Fruit fly (Drosophila melanogaster) whole organism, embryonic: Measurements from ENCODE around the gene Drsl4.

Source experiments
- Blimp-1 ChIP-seq: fragments of 200-800 bp; sonication (Bioruptor generic); optimal IDR thresholded peaks from 3 replicates; lab custom pipeline; 2018; ENCODE audit warnings: missing biosample characterization, missing genetic modification characterization, mild to moderate bottlenecking, moderate library complexity, missing genetic modification reagents
- CG1024 ChIP-seq: fragments of 200-800 bp; sonication (Bioruptor generic); IDR thresholded peaks from 2 replicates; pipeline ENCODE4 v1.3.6; 2022; ENCODE audit warnings: missing biosample characterization, missing genetic modification characterization
- CG10654 ChIP-seq: fragments of 200-800 bp; sonication (Bioruptor generic); optimal IDR thresholded peaks from 2 replicates; lab custom pipeline; 2016; ENCODE audit warnings: missing biosample characterization, missing genetic modification characterization
- CG11247 ChIP-seq: fragments of 200-800 bp; sonication (Bioruptor generic); IDR thresholded peaks from 2 replicates; pipeline ENCODE4 v1.3.6; 2022; ENCODE audit warnings: missing biosample characterization, missing genetic modification characterization
- CG12391 ChIP-seq: fragments of 200-800 bp; sonication (Bioruptor generic); optimal IDR thresholded peaks from 3 replicates; lab custom pipeline; 2018; ENCODE audit warnings: missing biosample characterization, mild to moderate bottlenecking, missing genetic modification characterization, moderate library complexity
- CG13424 ChIP-seq: fragments of 200-800 bp; sonication (Bioruptor generic); optimal IDR thresholded peaks from 2 replicates; lab custom pipeline; 2019; ENCODE audit warnings: missing biosample characterization, mild to moderate bottlenecking, missing genetic modification characterization, moderate library complexity
- CG15269 ChIP-seq: fragments of 200-800 bp; sonication (Bioruptor generic); optimal IDR thresholded peaks from 2 replicates; lab custom pipeline; 2018; ENCODE audit warnings: missing biosample characterization, mild to moderate bottlenecking, missing genetic modification characterization, moderate library complexity
- CG18476 ChIP-seq: fragments of 200-800 bp; sonication (Bioruptor generic); optimal IDR thresholded peaks from 2 replicates; lab custom pipeline; 2016; ENCODE audit warnings: missing biosample characterization, mild to moderate bottlenecking, missing genetic modification characterization
- CG18619 ChIP-seq: fragments of 200-800 bp; sonication (Bioruptor generic); optimal IDR thresholded peaks from 3 replicates; lab custom pipeline; 2017; ENCODE audit warnings: missing biosample characterization, mild to moderate bottlenecking, missing genetic modification characterization
- CG30403 ChIP-seq: fragments of 200-800 bp; sonication (Bioruptor generic); optimal IDR thresholded peaks from 3 replicates; lab custom pipeline; 2016; ENCODE audit warnings: missing biosample characterization, missing genetic modification characterization
- CG3163 ChIP-seq: fragments of 200-800 bp; sonication (Bioruptor generic); optimal IDR thresholded peaks from 3 replicates; lab custom pipeline; 2016; ENCODE audit warnings: missing biosample characterization, missing genetic modification characterization
- CG32532 ChIP-seq: fragments of 200-800 bp; sonication (Bioruptor generic); IDR thresholded peaks from 2 replicates; pipeline ENCODE4 v1.3.6; 2022; ENCODE audit warnings: missing biosample characterization, missing genetic modification characterization
- CG4730 ChIP-seq: fragments of 200-800 bp; sonication (Bioruptor generic); IDR thresholded peaks from 2 replicates; pipeline ENCODE4 v1.3.6; 2022; ENCODE audit warnings: missing biosample characterization, missing genetic modification characterization
- CG5245 ChIP-seq: fragments of 200-800 bp; sonication (Bioruptor generic); optimal IDR thresholded peaks from 3 replicates; lab custom pipeline; 2016; ENCODE audit warnings: missing biosample characterization, missing genetic modification characterization
- CG7928 ChIP-seq: fragments of 200-800 bp; sonication (Bioruptor generic); optimal IDR thresholded peaks from 2 replicates; lab custom pipeline; 2017; ENCODE audit warnings: missing biosample characterization, mild to moderate bottlenecking, missing genetic modification characterization
- CoRest ChIP-seq: fragments of 200-800 bp; sonication (Bioruptor generic); optimal IDR thresholded peaks from 3 replicates; lab custom pipeline; 2018; ENCODE audit warnings: missing biosample characterization, mild to moderate bottlenecking, missing genetic modification characterization, moderate library complexity
- Doc3 ChIP-seq: fragments of 200-800 bp; sonication (Bioruptor generic); IDR thresholded peaks from 3 replicates; pipeline ENCODE4 v1.3.6; 2022; ENCODE audit warnings: missing biosample characterization, missing genetic modification characterization; ENCODE audit not compliant: partially characterized antibody
- Drgx ChIP-seq: fragments of 200-800 bp; sonication (Bioruptor generic); IDR thresholded peaks from 2 replicates; pipeline ENCODE4 v1.3.6; 2022; ENCODE audit warnings: missing biosample characterization, missing genetic modification characterization
- Ets65A ChIP-seq: fragments of 200-800 bp; sonication (Bioruptor generic); peaks from one replicate; lab custom pipeline; 2016; ENCODE audit warnings: missing biosample characterization, missing genetic modification characterization
- Hey ChIP-seq: fragments of 200-800 bp; sonication (Bioruptor generic); optimal IDR thresholded peaks from 3 replicates; lab custom pipeline; 2018; ENCODE audit warnings: missing biosample characterization, mild to moderate bottlenecking, missing genetic modification characterization
- Hr51 ChIP-seq, 2 experiments: fragments of 200-800 bp; sonication (Bioruptor generic); optimal IDR thresholded peaks; 2 replicates in 1 of 2; 3 replicates in 1 of 2; lab custom pipeline; 2016 to 2018; ENCODE audit warnings: missing biosample characterization in 2 of 2, missing genetic modification characterization in 2 of 2, mild to moderate bottlenecking in 1 of 2, moderate library complexity in 1 of 2
- MESR4 ChIP-seq: fragments of 200-800 bp; sonication (Bioruptor generic); optimal IDR thresholded peaks from 2 replicates; lab custom pipeline; 2018; ENCODE audit warnings: missing biosample characterization, mild to moderate bottlenecking, missing genetic modification characterization, moderate library complexity
- Oaz ChIP-seq: fragments of 200-800 bp; sonication (Bioruptor generic); IDR thresholded peaks from 2 replicates; pipeline ENCODE4 v1.3.6; 2022; ENCODE audit warnings: missing biosample characterization, missing genetic modification characterization
- Oli ChIP-seq: fragments of 200-800 bp; sonication (Bioruptor generic); optimal IDR thresholded peaks from 2 replicates; lab custom pipeline; 2018; ENCODE audit warnings: missing biosample characterization, mild to moderate bottlenecking, missing genetic modification characterization, moderate library complexity
- Sox102F ChIP-seq: fragments of 200-800 bp; sonication (Bioruptor generic); optimal IDR thresholded peaks from 2 replicates; lab custom pipeline; 2018; ENCODE audit warnings: missing biosample characterization, mild to moderate bottlenecking, missing genetic modification characterization, moderate library complexity
- Trl ChIP-seq, 3 experiments: fragments of >200 bp in 2 of 3; fragments of 200-800 bp in 1 of 3; sonication (Bioruptor generic) in 1 of 3; optimal IDR thresholded peaks; 2 replicates in 1 of 3; 3 replicates in 2 of 3; lab custom pipeline; 2016 to 2017; ENCODE audit warnings: missing biosample characterization in 1 of 3, missing genetic modification characterization in 1 of 3
- cas ChIP-seq: fragments of 200-800 bp; sonication (Bioruptor generic); IDR thresholded peaks from 2 replicates; pipeline ENCODE4 v1.3.6; 2022; ENCODE audit warnings: missing biosample characterization, missing genetic modification characterization
- dmrt99B ChIP-seq: fragments of 200-800 bp; sonication (Bioruptor generic); optimal IDR thresholded peaks from 2 replicates; lab custom pipeline; 2018; ENCODE audit warnings: missing biosample characterization, mild to moderate bottlenecking, missing genetic modification characterization, moderate library complexity
- eve ChIP-seq, 2 experiments: fragments of >200 bp; optimal IDR thresholded peaks; 2 replicates each; lab custom pipeline; 2017; ENCODE audit warnings: missing biosample characterization in 2 of 2, missing genetic modification characterization in 2 of 2
- gem ChIP-seq: fragments of 200-800 bp; sonication (Bioruptor generic); optimal IDR thresholded peaks from 2 replicates; lab custom pipeline; 2019; ENCODE audit warnings: missing biosample characterization, mild to moderate bottlenecking, missing genetic modification characterization, moderate library complexity
- h ChIP-seq: fragments of >200 bp; optimal IDR thresholded peaks from 2 replicates; lab custom pipeline; 2017
- kni ChIP-seq: fragments of 200-800 bp; sonication (Bioruptor generic); optimal IDR thresholded peaks from 3 replicates; lab custom pipeline; 2017; ENCODE audit warnings: mild to moderate bottlenecking, missing biosample characterization, missing genetic modification reagents, missing genetic modification characterization
- maf-S ChIP-seq: fragments of 200-800 bp; sonication (Bioruptor generic); optimal IDR thresholded peaks from 2 replicates; lab custom pipeline; 2016; ENCODE audit warnings: missing biosample characterization, missing genetic modification characterization
- nerfin-1 ChIP-seq: fragments of 200-800 bp; sonication (Bioruptor generic); optimal IDR thresholded peaks from 3 replicates; lab custom pipeline; 2019; ENCODE audit warnings: missing biosample characterization, mild to moderate bottlenecking, missing genetic modification characterization, moderate library complexity
- sens ChIP-seq: fragments of 200-800 bp; sonication (Bioruptor generic); peaks from one replicate; lab custom pipeline; 2016; ENCODE audit warnings: missing biosample characterization, missing genetic modification characterization
- stwl ChIP-seq: fragments of 200-800 bp; sonication (Bioruptor generic); optimal IDR thresholded peaks from 3 replicates; lab custom pipeline; 2018; ENCODE audit warnings: missing biosample characterization, mild to moderate bottlenecking, missing genetic modification characterization, moderate library complexity
- vvl ChIP-seq: fragments of 200-800 bp; sonication (Bioruptor generic); IDR thresholded peaks from 2 replicates; pipeline ENCODE4 v1.3.6; 2022; ENCODE audit warnings: missing biosample characterization, missing genetic modification characterization

The Drsl4 gene

DNA sequence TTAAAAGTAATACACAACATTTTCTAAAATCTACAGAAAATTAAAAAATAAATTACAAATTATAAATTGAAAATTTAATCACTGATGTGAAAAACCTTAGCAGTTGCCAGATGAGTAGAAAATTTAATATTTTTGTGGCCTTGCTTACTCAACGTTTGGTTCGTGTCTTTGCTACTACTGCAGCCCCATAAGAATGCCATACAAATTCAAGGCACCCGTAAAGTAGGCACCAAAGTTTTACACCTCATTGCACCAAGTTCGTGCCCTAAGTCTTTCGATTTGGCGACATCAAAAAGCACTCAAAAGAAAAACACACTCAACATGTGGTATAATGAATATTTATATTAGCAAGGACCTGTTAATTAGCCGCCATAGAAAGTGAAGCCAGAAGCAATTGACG lies 38.5 kb upstream of the Drsl4 start (continued):
- no peak for TF ChIP-seq CG32532 (GFP tag; lab: Robert Waterston, UW)
- TF ChIP-seq stwl (tag; lab: Kevin White, UChicago), result peak; percentile 54
- TF ChIP-seq MESR4, result no peak
- TF ChIP-seq CG10654 (GFP tag; lab: Kevin White, UChicago), result no peak
- no peak for TF ChIP-seq nerfin-1 (tag; lab: Kevin White, UChicago)
- TF ChIP-seq Hr51 (GFP tag; optimal IDR thresholded peaks at IDR 0.05; lab: Kevin White, UChicago), result no peak
- no peak for TF ChIP-seq CG7928 (GFP tag; lab: Kevin White, UChicago)
- TF ChIP-seq Ets65A (GFP tag; lab: Kevin White, UChicago), result no peak
- peak; percentile 27 for TF ChIP-seq CoRest (tag; lab: Kevin White, UChicago)
- TF ChIP-seq CG11247, result peak; percentile 95

DNA sequence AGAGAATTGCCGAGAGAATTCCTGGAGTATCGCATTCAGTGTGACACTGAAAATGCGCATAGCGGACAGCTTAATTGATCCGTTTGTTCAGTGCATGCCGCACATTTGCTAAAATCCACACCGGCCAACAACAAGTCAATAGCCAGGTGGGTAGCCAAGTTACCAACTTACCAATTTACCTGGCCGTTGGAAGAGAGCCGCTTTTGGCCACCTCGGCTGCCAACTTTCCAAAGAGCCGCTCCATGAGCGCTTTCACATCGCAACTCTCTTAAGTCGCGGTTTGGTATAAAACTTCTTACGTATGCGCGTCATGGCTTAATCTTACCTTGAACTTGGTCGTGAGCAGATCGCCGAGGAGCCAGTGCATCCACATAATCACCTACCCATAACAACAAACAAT lies 35.5 kb upstream of the Drsl4 start, which contains the start of gene CG12017:
CG12017 (plus strand) TSS at position 310 of the 400 bp plus-strand sequence.
- peak in 1 of 2 experiments; percentile 22 for TF ChIP-seq Trl (optimal IDR thresholded peaks at IDR 0.05; lab: Kevin White, UChicago)
- TF ChIP-seq Trl (GFP tag; optimal IDR thresholded peaks at IDR 0.05; lab: Kevin White, UChicago), result no peak
- TF ChIP-seq Blimp-1 (GFP tag; lab: Kevin White, UChicago), result peak; percentile 11
- peak; percentile 63 for TF ChIP-seq CG3163 (GFP tag; lab: Kevin White, UChicago)
- no peak for TF ChIP-seq CG18619 (GFP tag; lab: Kevin White, UChicago)
- 0 out of 3 replicates have a peak, but pooled peaks have one; percentile 15 for TF ChIP-seq Doc3 (GFP tag; lab: Robert Waterston, UW)
- TF ChIP-seq cas (GFP tag; lab: Robert Waterston, UW), result no peak
- TF ChIP-seq kni (GFP tag; lab: Kevin White, UChicago), result peak; percentile 37

DNA sequence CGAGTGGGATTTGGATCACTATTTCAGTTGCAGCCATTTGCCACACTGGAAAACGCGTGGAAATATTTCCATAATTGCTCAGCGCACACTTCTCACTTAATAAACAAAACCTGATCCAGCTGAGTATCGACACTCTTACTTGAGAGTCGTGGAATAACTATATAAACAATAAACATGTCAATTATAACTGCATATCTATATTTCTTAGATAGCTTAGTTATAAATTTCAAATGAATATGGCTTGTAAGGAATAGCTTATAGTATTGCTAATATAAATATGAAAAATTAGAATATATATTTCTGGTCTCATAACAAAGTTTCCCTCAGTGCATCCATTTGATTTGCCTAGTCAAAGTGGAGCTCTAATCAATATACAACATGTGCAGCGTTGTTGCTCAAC lies 32.2 kb upstream of the Drsl4 start:
- TF ChIP-seq gem (tag; lab: Kevin White, UChicago) (peak; percentile 15), CG13424 (peak; percentile 22), CG5245 (GFP tag; lab: Kevin White, UChicago) (no peak), h (lab: Kevin White, UChicago) (no peak), CG4730 (GFP tag; lab: Robert Waterston, UW) (no peak), maf-S (GFP tag; lab: Kevin White, UChicago) (no peak), Hey (tag; lab: Kevin White, UChicago) (no peak), Hr51 (GFP tag; optimal IDR thresholded peaks at IDR 0.05; lab: Kevin White, UChicago) (peak in 1 of 2 experiments; percentile 57), Oli (tag; lab: Kevin White, UChicago) (peak; percentile 35), Oaz (no peak), Drgx (GFP tag; lab: Robert Waterston, UW) (peak; percentile 35; the same call in 1 of the 2 replicates), eve (GFP tag; optimal IDR thresholded peaks at IDR 0.05; lab: Kevin White, UChicago) (peak in 1 of 2 experiments; percentile 29), vvl (0 out of 2 replicates have a peak, but pooled peaks have one; percentile 29), dmrt99B (tag; lab: Kevin White, UChicago) (peak; percentile 19), CG15269 (tag; lab: Kevin White, UChicago) (peak; percentile 39), CG12391 (tag; lab: Kevin White, UChicago) (peak; percentile 6), CG30403 (no peak), CG18476 (GFP tag; lab: Kevin White, UChicago) (no peak), Sox102F (peak; percentile 56)
- TF ChIP-seq, all 482 proteins: peak for 11

DNA sequence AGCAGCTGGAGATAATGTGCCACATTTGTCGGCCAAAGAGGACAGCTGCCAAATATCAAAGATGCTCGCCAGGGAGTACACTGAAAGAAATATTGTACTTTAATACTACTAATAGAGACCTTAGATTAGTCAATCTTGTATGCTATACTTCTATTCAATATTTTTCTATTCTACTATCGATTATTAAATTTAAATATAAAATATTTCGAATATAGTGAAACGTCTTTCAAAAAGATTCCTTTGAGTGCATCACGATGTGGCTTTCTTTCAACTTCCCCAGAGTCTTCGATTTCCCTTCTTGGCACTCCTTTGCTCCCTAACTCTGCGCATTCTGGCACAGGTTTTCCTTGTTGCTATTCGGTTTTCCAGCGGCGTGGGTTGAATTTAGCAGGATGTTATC lies 30.5 kb upstream of the Drsl4 start:
- TF ChIP-seq gem (tag; lab: Kevin White, UChicago) (peak; percentile 14), CG1024 (GFP tag; lab: Robert Waterston, UW) (no peak), sens (GFP tag; lab: Kevin White, UChicago) (peak; percentile 57), Drgx (GFP tag; lab: Robert Waterston, UW) (peak; percentile 14; the same call in 1 of the 2 replicates)
